Worm (Caenorhabditis elegans): ENCODE results near the gene F26F2.7.

ce11 chrV:20556260-20556659 is 24.5 kb upstream of the F26F2.7 start, which contains the start of gene Y38H6C.23:
- TF ChIP-seq ama-1 (optimal IDR thresholded peaks at IDR 0.05) (no peak), unc-39 (tag; optimal IDR thresholded peaks at IDR 0.05) (no peak), R02D3.7 (tag; optimal IDR thresholded peaks at IDR 0.05) (no peak), lin-39 (tag; optimal IDR thresholded peaks at IDR 0.05) (no peak), nhr-12 (tag; optimal IDR thresholded peaks at IDR 0.05) (no peak), snpc-4 (tag; optimal IDR thresholded peaks at IDR 0.05) (no peak), zag-1 (tag; optimal IDR thresholded peaks at IDR 0.05) (no peak), nhr-77 (tag; optimal IDR thresholded peaks at IDR 0.05) (no peak), ceh-82 (tag; optimal IDR thresholded peaks at IDR 0.05) (no peak), ztf-11 (tag; optimal IDR thresholded peaks at IDR 0.05) (no peak), skn-1 (tag; optimal IDR thresholded peaks at IDR 0.05) (no peak), mdl-1 (tag; optimal IDR thresholded peaks at IDR 0.05) (no peak), unc-62 (GFP tag; optimal IDR thresholded peaks at IDR 0.05) (no peak), lsy-12 (tag; optimal IDR thresholded peaks at IDR 0.05) (no peak)
